Fruit fly (Drosophila melanogaster): ENCODE data around the gene Sema5c.

dm6 chr3L:12023137-12023792 lies 58.4 kb downstream of the Sema5c start:
- TF ChIP-seq psq (optimal IDR thresholded peaks at IDR 0.05) (no peak), Sin3A (optimal IDR thresholded peaks at IDR 0.05) (no peak), insv (optimal IDR thresholded peaks at IDR 0.05) (no peak), Myc (optimal IDR thresholded peaks at IDR 0.05) (no peak), h (optimal IDR thresholded peaks at IDR 0.05) (no peak), ttk (optimal IDR thresholded peaks at IDR 0.05) (no peak)
